Fruit fly (Drosophila melanogaster) Kc167 (cell line): Measurements from ENCODE around the gene SIDL.

Source experiments
- Myc ChIP-seq: fragments of >200 bp; optimal IDR thresholded peaks from 2 replicates; lab custom pipeline; 2017; ENCODE audit warnings: missing external identifiers
- Sin3A ChIP-seq: fragments of >200 bp; optimal IDR thresholded peaks from 2 replicates; lab custom pipeline; 2018; ENCODE audit warnings: missing external identifiers
- h ChIP-seq: fragments of >200 bp; optimal IDR thresholded peaks from 3 replicates; lab custom pipeline; 2018; ENCODE audit warnings: missing external identifiers
- insv ChIP-seq: fragments of >200 bp; optimal IDR thresholded peaks from 3 replicates; lab custom pipeline; 2018; ENCODE audit warnings: missing external identifiers
- psq ChIP-seq: fragments of >200 bp; optimal IDR thresholded peaks from 2 replicates; lab custom pipeline; 2017; ENCODE audit warnings: missing external identifiers
- ttk ChIP-seq: sonication (Bioruptor generic); optimal IDR thresholded peaks from 2 replicates; lab custom pipeline; 2017; ENCODE audit warnings: missing external identifiers

The SIDL gene

DNA sequence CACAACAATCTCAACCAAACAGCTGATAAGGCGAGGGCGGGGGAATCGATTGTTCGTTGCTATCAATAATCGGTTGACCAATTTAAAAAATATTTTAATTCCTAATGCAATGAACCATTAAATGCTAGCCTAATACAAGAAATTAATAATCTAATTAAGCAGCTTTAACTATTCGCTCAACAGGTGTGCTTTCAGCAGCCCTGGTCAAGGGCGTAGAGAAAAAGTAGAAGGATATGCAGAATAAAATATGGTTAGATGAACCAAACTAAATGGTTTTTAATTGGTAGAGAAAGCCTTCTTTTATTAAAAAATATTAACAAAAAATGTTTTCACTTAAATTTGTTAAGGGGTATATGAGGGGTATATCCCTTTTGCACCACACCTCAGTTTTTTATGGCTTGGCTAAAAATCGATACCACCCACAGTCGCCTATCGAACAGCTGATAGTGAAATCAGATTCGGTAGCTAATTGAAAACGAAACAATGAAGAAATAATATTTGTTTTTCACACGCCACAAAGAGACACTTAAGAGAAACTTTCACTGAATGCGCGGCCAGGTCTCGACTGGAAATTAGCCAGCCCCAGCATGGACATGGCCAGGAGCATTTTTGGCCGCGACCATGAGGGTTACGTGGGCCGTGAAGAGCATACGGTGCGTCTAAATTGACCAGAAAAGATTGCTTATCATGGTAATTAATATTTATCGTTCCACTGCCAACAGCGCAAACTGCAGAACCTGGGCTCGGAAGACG lies at the start of gene SIDL, which contains the start of gene CG12241:
Gene SIDL, minus strand, starts transcription at position 51 of the 753 bp plus-strand sequence.
Gene CG12241, plus strand, starts transcription at position 433 of the 753 bp plus-strand sequence.
- TF ChIP-seq psq (no peak), ttk (lab: Kevin White, UChicago) (no peak)

DNA sequence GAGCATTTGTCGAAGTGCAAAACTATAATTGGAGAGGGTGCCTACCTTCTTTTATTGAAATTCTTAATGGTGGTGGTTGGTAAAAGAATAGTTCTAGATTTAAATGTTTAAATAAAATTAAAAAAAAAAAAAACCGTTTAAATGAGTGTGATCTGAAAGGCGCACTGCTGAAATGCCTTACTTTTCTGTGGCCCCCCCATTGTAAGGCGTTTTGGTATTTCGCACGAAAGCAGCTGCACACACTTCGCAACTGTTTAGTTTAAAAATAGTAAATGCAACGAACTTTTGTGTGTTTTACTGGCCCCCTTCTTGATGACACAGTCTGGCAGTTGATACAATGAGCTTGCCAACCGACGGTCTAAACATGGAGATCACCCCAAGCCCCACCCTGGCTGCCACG lies 49.8 kb upstream of the SIDL start, which contains the start of the genes CG14864 and Zip88E:
Gene CG14864, minus strand, starts transcription at position 113 of the 400 bp plus-strand sequence.
Gene Zip88E, plus strand, starts transcription at position 237 of the 400 bp plus-strand sequence.
- no peak for TF ChIP-seq insv (lab: Kevin White, UChicago)
- no peak for TF ChIP-seq Sin3A (lab: Kevin White, UChicago)
- TF ChIP-seq Myc: no peak
- TF ChIP-seq ttk (lab: Kevin White, UChicago): no peak
- no peak for TF ChIP-seq psq
- TF ChIP-seq h (lab: Kevin White, UChicago): no peak

DNA sequence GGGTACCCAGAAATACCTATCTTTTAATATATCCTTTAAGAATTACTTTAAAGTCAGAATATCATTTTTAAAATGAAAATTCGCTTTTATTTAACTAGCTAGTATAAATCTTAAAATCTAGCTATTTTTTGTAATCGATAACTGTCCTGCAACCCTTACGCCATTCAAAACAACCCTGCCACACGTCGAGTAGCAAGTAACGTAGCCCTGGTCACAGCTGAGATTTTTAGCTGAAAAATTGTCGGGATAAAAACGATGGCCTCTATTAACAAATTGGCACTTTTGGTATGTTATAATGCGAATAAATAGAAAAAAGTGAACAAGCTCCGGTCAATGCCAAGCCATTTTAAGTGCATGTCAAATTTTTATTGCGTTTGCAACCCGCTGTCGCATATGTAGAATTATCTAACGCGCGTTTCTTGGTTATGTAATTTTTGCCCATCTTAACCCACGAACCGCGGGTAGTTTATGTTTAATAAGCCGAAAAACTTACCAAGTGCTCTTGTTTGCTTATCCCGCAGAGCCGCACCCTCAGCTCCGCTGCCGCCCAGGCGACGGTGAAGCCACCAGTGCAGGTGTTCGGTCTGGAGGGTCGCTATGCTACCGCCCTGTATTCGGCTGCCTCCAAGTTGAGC lies 46.8 kb upstream of the SIDL start, which contains the start of gene ATPsynO:
Gene ATPsynO, plus strand, starts transcription at position 186 of the 635 bp plus-strand sequence.
- TF ChIP-seq ttk (lab: Kevin White, UChicago) (no peak), h (lab: Kevin White, UChicago) (no peak), insv (lab: Kevin White, UChicago) (no peak), psq (no peak), Myc (no peak), Sin3A (lab: Kevin White, UChicago) (no peak)

DNA sequence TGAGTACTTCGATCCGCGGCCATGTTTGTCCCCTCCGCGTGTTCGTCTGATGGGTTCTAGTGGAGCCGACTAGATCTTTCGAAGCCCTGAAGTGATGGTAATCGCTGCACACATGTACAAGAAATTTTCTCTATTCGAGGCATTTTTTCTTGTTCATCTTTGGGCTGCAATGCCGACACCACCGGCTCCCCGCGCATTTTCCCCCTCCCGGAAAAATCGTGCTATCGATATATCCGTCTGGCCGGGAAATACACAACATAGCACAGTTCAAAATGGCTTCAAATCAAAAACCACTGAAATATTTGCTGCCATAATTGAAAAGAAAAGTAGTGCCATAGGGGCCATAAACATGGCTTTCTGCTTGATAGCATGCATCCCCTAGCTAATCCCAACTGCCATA lies 45.3 kb upstream of the SIDL start:
- TF ChIP-seq insv (lab: Kevin White, UChicago) (no peak), psq (no peak), Myc (no peak), ttk (lab: Kevin White, UChicago) (no peak), Sin3A (lab: Kevin White, UChicago) (no peak), h (lab: Kevin White, UChicago) (no peak)

DNA sequence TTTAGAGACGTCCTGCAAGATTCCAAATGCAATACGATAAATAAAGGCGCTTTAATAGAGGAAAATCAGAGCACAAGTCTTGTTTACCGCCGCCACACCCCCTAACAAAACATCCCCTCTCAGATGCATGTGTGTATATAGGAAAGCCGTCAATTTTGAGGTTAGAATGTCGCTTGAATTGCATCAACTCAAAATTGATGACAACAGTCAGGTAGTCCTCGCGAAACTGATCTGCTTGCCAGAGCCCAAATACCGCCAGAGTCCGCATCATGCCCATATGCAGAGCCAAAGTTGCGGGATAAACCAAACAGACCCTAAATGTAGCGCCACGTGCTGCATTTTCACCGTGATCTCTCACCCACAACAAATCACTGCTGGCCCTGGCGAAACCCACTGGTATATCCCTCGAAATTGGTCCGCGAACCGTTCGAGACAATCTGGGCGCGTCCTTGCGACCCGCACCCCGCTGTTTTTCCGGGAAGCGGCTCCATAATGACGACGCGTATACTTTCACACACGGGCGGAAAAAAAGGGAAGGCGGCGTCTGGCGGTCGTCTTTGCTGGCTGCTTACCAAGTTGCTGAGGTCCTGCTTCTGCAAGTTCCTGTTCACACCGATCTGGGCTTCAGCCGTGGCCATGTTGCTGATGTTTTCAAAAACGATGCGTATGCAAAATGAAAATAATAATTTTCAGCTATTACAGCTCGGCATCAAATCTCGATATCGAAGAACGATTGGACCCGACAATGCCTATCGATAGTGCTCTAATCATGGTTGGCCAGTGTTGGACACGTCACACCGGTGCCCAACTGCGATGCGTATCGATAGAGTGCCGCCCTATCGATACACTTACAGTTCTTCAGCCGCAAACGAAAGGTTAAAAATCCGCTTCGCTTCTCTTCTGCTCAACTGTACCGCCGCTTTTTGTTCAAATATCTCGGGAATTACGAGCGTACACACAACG lies 44.3 kb upstream of the SIDL start, which contains the start of the genes eIF2gamma and Set:
Gene eIF2gamma, minus strand, starts transcription at position 749 of the 963 bp plus-strand sequence.
Gene Set, plus strand, starts transcription at position 843 of the 963 bp plus-strand sequence.
- no peak for TF ChIP-seq Myc
- no peak for TF ChIP-seq Sin3A (lab: Kevin White, UChicago)
- no peak for TF ChIP-seq insv (lab: Kevin White, UChicago)
- no peak for TF ChIP-seq psq
- TF ChIP-seq h (lab: Kevin White, UChicago): no peak
- TF ChIP-seq ttk (lab: Kevin White, UChicago): no peak

DNA sequence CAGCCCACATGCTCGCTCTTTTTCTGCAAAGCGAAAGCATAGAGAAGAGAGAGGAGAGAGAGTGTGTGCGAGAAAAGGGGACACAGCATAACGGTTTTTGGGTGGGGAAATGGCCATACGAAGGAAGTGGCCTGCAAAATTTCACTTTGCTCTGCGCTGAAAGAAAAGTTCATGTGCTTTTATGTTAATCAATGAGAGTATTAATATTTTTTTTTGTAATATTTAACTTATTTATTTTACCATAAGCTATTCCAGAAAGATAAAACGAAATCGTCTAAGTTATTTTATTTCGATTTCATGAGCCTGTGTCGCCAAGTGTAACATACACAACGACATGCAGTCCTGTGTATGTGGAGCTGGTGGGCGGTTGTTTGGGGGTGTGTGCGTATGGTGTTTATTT lies 31.8 kb upstream of the SIDL start:
- TF ChIP-seq Sin3A (lab: Kevin White, UChicago): no peak
- TF ChIP-seq psq: no peak
- no peak for TF ChIP-seq ttk (lab: Kevin White, UChicago)
- TF ChIP-seq h (lab: Kevin White, UChicago): no peak
- no peak for TF ChIP-seq Myc
- no peak for TF ChIP-seq insv (lab: Kevin White, UChicago)

DNA sequence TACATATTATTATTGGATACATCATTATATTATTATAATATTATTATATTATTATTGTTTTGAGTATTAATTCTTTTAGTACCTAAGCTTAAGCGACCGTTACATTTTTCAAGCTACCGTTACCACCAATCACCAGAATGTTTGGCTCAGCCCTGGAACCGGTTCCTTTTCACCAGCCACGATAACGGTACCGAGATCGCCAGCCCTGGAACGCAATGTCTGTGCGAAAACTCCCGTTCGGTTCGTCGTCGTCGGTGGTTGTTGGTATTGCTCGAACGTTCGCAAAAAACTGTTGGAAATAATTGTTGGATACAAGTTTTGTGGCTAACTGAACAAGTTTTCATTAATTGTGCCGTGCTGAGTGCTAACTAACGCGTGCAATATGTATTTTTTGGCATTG lies 31.1 kb upstream of the SIDL start, which contains the start of gene CG42404:
Gene CG42404, plus strand, starts transcription at position 360 of the 400 bp plus-strand sequence.
- TF ChIP-seq Sin3A (lab: Kevin White, UChicago): no peak
- no peak for TF ChIP-seq psq
- TF ChIP-seq ttk (lab: Kevin White, UChicago): no peak
- no peak for TF ChIP-seq Myc
- no peak for TF ChIP-seq insv (lab: Kevin White, UChicago)
- no peak for TF ChIP-seq h (lab: Kevin White, UChicago)

DNA sequence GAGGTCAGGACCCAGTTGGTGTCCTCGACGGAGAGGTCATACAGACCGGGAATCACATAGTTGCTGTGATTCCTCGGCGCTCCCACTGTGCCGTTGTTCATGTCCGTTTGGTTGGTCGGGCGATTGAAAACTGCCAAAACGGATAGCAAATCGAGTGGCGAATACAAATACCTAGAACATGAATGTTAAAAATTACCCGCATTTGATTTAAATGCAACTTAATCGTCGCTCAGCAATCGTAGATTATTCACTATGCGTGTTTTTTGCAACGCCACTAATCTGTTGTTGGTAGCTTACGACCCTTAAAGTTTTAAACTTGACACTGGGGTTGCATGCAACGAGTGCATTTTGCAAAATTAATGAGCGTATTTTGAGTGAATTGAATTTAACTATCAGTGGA lies 30.4 kb upstream of the SIDL start, which contains the start of gene Amt:
Gene Amt, minus strand, starts transcription at position 101 of the 400 bp plus-strand sequence.
- TF ChIP-seq h (lab: Kevin White, UChicago) (no peak), Myc (no peak), Sin3A (lab: Kevin White, UChicago) (no peak), ttk (lab: Kevin White, UChicago) (no peak), psq (no peak), insv (lab: Kevin White, UChicago) (no peak)

DNA sequence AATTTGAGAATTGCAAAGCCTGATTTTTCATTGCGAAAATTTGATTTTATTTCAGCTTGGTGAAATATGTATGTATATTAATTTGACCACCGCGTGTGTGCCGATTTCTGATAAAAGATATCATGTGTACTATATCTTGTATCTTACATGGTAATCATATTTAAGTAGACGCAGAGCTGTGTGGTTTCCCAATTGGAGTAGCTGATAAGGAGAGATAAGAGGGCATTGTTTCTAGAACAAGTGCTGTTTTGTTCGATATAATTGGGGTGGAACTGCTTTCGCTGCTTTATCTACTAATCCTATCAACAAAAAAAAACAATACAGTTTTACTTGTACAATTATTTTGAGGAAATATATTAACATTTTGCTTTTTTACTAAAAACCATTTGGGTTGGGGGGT lies 27.9 kb upstream of the SIDL start:
- TF ChIP-seq h (lab: Kevin White, UChicago) (no peak), ttk (lab: Kevin White, UChicago) (no peak), Sin3A (lab: Kevin White, UChicago) (no peak), insv (lab: Kevin White, UChicago) (no peak), Myc (no peak), psq (no peak)

DNA sequence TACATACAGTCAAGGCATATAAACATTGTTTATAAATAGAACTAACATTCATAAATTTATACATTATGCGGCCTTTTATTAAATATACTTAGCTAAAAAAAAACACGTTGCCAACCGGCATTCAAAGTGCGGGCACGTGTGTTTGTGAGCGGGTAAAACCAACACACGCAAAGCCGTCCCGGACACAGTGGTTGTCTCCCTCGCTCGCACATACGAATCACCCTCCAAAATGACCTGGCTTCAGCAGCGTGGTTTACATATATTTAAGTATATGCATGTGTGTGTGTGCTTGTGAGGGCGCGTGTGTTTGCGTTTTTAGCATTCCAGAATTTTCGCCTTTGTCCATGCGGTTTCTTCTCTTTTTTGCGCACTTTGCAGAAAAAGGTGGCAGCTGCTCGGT lies 24.8 kb upstream of the SIDL start:
- TF ChIP-seq psq (no peak), insv (lab: Kevin White, UChicago) (no peak), ttk (lab: Kevin White, UChicago) (no peak), Sin3A (lab: Kevin White, UChicago) (no peak), h (lab: Kevin White, UChicago) (no peak), Myc (no peak)

DNA sequence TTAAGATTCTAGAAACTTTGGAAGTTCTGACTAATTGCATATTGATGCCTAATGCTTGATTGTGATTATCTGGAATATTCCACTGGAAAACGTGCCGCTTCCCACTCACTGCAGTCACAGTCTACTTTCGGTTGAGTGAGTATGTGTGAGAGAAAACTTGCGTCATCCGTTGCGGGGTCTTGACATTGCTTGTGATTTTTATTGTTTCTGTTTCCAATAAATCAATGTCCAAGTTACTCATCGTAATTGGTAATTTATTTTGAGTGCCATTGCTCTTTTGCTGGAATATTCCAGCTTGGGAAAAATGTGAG lies 24.3 kb upstream of the SIDL start:
- TF ChIP-seq ttk (lab: Kevin White, UChicago): no peak
